Worm (Caenorhabditis elegans): ENCODE measurements around the gene W10C4.1.

W10C4.1 gene

ce11 chrIII:183072-183471, 23.9 kb downstream of the W10C4.1 start:
- TF ChIP-seq ztf-23 (GFP tag; IDR thresholded peaks at IDR 0.05) (no peak), tab-1 (GFP tag; IDR thresholded peaks at IDR 0.05) (no peak), cog-1 (tag; optimal IDR thresholded peaks at IDR 0.05) (no peak), med-1 (GFP tag; optimal IDR thresholded peaks at IDR 0.05; ENCODE audit: insufficient read depth) (no peak), T22C8.4 (GFP tag; IDR thresholded peaks at IDR 0.05) (no peak), ztf-29 (GFP tag; IDR thresholded peaks at IDR 0.05) (no peak), flt-1 (GFP tag; IDR thresholded peaks at IDR 0.05) (no peak), ref-1 (GFP tag; conservative IDR thresholded peaks at IDR 0.05) (no peak), klf-2 (GFP tag; conservative IDR thresholded peaks at IDR 0.05) (no peak)

ce11 chrIII:182080-182479, 24.8 kb downstream of the W10C4.1 start, which contains the start of gene F40G9.15:
TSS of gene F40G9.15 (plus strand) at chrIII:182380.
- TF ChIP-seq flt-1 (GFP tag; IDR thresholded peaks at IDR 0.05) (no peak), tab-1 (GFP tag; IDR thresholded peaks at IDR 0.05) (no peak), T22C8.4 (GFP tag; IDR thresholded peaks at IDR 0.05) (no peak), med-1 (GFP tag; optimal IDR thresholded peaks at IDR 0.05; ENCODE audit: insufficient read depth) (no peak), klf-2 (GFP tag; conservative IDR thresholded peaks at IDR 0.05) (no peak), ref-1 (GFP tag; conservative IDR thresholded peaks at IDR 0.05) (no peak), ztf-23 (GFP tag; IDR thresholded peaks at IDR 0.05) (no peak), ztf-29 (GFP tag; IDR thresholded peaks at IDR 0.05) (no peak), cog-1 (tag; optimal IDR thresholded peaks at IDR 0.05) (no peak)

- TF ChIP-seq tab-1 (GFP tag; IDR thresholded peaks at IDR 0.05) (no peak), flt-1 (GFP tag; IDR thresholded peaks at IDR 0.05) (no peak), ref-1 (GFP tag; conservative IDR thresholded peaks at IDR 0.05) (no peak), ztf-23 (GFP tag; IDR thresholded peaks at IDR 0.05) (no peak), med-1 (GFP tag; optimal IDR thresholded peaks at IDR 0.05; ENCODE audit: insufficient read depth) (no peak), cog-1 (tag; optimal IDR thresholded peaks at IDR 0.05) (no peak), klf-2 (GFP tag; conservative IDR thresholded peaks at IDR 0.05) (no peak), T22C8.4 (GFP tag; IDR thresholded peaks at IDR 0.05) (no peak), ztf-29 (GFP tag; IDR thresholded peaks at IDR 0.05) (no peak)
These were observed 26.0 kb downstream of the W10C4.1 start, which contains the start of gene F40G9.5 for ce11 chrIII:180963-181362. TSS of gene F40G9.5 (plus strand) at chrIII:181263.

ce11 chrIII:179123-179592, 27.8 kb downstream of the W10C4.1 start, which contains the start of gene F40G9.6:
TSS of gene F40G9.6 (plus strand) at chrIII:179542.
- TF ChIP-seq tab-1 (GFP tag; IDR thresholded peaks at IDR 0.05) (no peak), ref-1 (GFP tag; conservative IDR thresholded peaks at IDR 0.05) (no peak), cog-1 (tag; optimal IDR thresholded peaks at IDR 0.05) (no peak), ztf-23 (GFP tag; IDR thresholded peaks at IDR 0.05) (no peak), klf-2 (GFP tag; conservative IDR thresholded peaks at IDR 0.05) (no peak), med-1 (GFP tag; optimal IDR thresholded peaks at IDR 0.05; ENCODE audit: insufficient read depth) (no peak), ztf-29 (GFP tag; IDR thresholded peaks at IDR 0.05) (no peak), flt-1 (GFP tag; IDR thresholded peaks at IDR 0.05) (no peak), T22C8.4 (GFP tag; IDR thresholded peaks at IDR 0.05) (no peak)

- no peak for TF ChIP-seq ref-1 (GFP tag; conservative IDR thresholded peaks at IDR 0.05)
- no peak for TF ChIP-seq klf-2 (GFP tag; conservative IDR thresholded peaks at IDR 0.05)
- TF ChIP-seq med-1 (GFP tag; optimal IDR thresholded peaks at IDR 0.05; ENCODE audit: insufficient read depth) = no peak
- TF ChIP-seq ztf-29 (GFP tag; IDR thresholded peaks at IDR 0.05) = no peak
- TF ChIP-seq tab-1 (GFP tag; IDR thresholded peaks at IDR 0.05) = no peak
- TF ChIP-seq cog-1 (tag; optimal IDR thresholded peaks at IDR 0.05) = no peak
- TF ChIP-seq flt-1 (GFP tag; IDR thresholded peaks at IDR 0.05) = no peak
- TF ChIP-seq T22C8.4 (GFP tag; IDR thresholded peaks at IDR 0.05) = no peak
- no peak for TF ChIP-seq ztf-23 (GFP tag; IDR thresholded peaks at IDR 0.05)
These were observed 28.8 kb downstream of the W10C4.1 start for ce11 chrIII:178126-178525.

- TF ChIP-seq ref-1 (GFP tag; conservative IDR thresholded peaks at IDR 0.05) (no peak), ztf-23 (GFP tag; IDR thresholded peaks at IDR 0.05) (no peak), T22C8.4 (GFP tag; IDR thresholded peaks at IDR 0.05) (no peak), klf-2 (GFP tag; conservative IDR thresholded peaks at IDR 0.05) (no peak), ztf-29 (GFP tag; IDR thresholded peaks at IDR 0.05) (no peak), flt-1 (GFP tag; IDR thresholded peaks at IDR 0.05) (no peak), tab-1 (GFP tag; IDR thresholded peaks at IDR 0.05) (no peak), med-1 (GFP tag; optimal IDR thresholded peaks at IDR 0.05; ENCODE audit: insufficient read depth) (no peak), cog-1 (tag; optimal IDR thresholded peaks at IDR 0.05) (no peak)
These were observed 29.2 kb downstream of the W10C4.1 start, which contains the start of gene F40G9.14 for ce11 chrIII:177715-178114. TSS of gene F40G9.14 (minus strand) at chrIII:177815.

ce11 chrIII:175733-176132, 31.2 kb downstream of the W10C4.1 start, which contains the start of gene clec-148:
TSS of gene clec-148 (minus strand) at chrIII:175833.
- TF ChIP-seq ref-1 (GFP tag; conservative IDR thresholded peaks at IDR 0.05) = no peak
- no peak for TF ChIP-seq ztf-29 (GFP tag; IDR thresholded peaks at IDR 0.05)
- no peak for TF ChIP-seq flt-1 (GFP tag; IDR thresholded peaks at IDR 0.05)
- no peak for TF ChIP-seq klf-2 (GFP tag; conservative IDR thresholded peaks at IDR 0.05)
- TF ChIP-seq ztf-23 (GFP tag; IDR thresholded peaks at IDR 0.05) = no peak
- no peak for TF ChIP-seq tab-1 (GFP tag; IDR thresholded peaks at IDR 0.05)
- no peak for TF ChIP-seq cog-1 (tag; optimal IDR thresholded peaks at IDR 0.05)
- no peak for TF ChIP-seq T22C8.4 (GFP tag; IDR thresholded peaks at IDR 0.05)
- no peak for TF ChIP-seq med-1 (GFP tag; optimal IDR thresholded peaks at IDR 0.05; ENCODE audit: insufficient read depth)

- no peak for TF ChIP-seq ref-1 (GFP tag; conservative IDR thresholded peaks at IDR 0.05)
- no peak for TF ChIP-seq flt-1 (GFP tag; IDR thresholded peaks at IDR 0.05)
- TF ChIP-seq med-1 (GFP tag; optimal IDR thresholded peaks at IDR 0.05; ENCODE audit: insufficient read depth) = no peak
- TF ChIP-seq ztf-29 (GFP tag; IDR thresholded peaks at IDR 0.05) = no peak
- TF ChIP-seq cog-1 (tag; optimal IDR thresholded peaks at IDR 0.05) = no peak
- no peak for TF ChIP-seq T22C8.4 (GFP tag; IDR thresholded peaks at IDR 0.05)
- no peak for TF ChIP-seq tab-1 (GFP tag; IDR thresholded peaks at IDR 0.05)
These were observed 33.4 kb downstream of the W10C4.1 start, which contains the start of gene F40G9.19 for ce11 chrIII:173501-173900. TSS of gene F40G9.19 (plus strand) at chrIII:173801.

- TF ChIP-seq ztf-23 (GFP tag; IDR thresholded peaks at IDR 0.05) (no peak), klf-2 (GFP tag; conservative IDR thresholded peaks at IDR 0.05) (no peak), T22C8.4 (GFP tag; IDR thresholded peaks at IDR 0.05) (no peak), flt-1 (GFP tag; IDR thresholded peaks at IDR 0.05) (no peak), med-1 (GFP tag; optimal IDR thresholded peaks at IDR 0.05; ENCODE audit: insufficient read depth) (no peak), ref-1 (GFP tag; conservative IDR thresholded peaks at IDR 0.05) (no peak), tab-1 (GFP tag; IDR thresholded peaks at IDR 0.05) (no peak), ztf-29 (GFP tag; IDR thresholded peaks at IDR 0.05) (no peak), cog-1 (tag; optimal IDR thresholded peaks at IDR 0.05) (no peak)
These were observed 35.3 kb downstream of the W10C4.1 start, which contains the start of the genes F40G9.9 and F40G9.12 for ce11 chrIII:171617-172016. TSS of gene F40G9.9 (minus strand) at chrIII:171717. TSS of gene F40G9.12 (plus strand) at chrIII:171847.

Measured in whole organism, midembryonic.